Fruit fly (Drosophila melanogaster) whole organism, embryonic: ENCODE results near the gene CG10345.

Source experiments
- Abd-B ChIP-seq: fragments of 200-800 bp; sonication (Bioruptor generic); optimal IDR thresholded peaks from 2 replicates; lab custom pipeline; 2018; ENCODE audit warnings: missing biosample characterization, mild to moderate bottlenecking, missing genetic modification characterization, moderate library complexity
- Adf1 ChIP-seq: fragments of 200-800 bp; sonication (Bioruptor generic); IDR thresholded peaks from 2 replicates; pipeline ENCODE4 v1.3.6; 2022; ENCODE audit warnings: missing biosample characterization, missing genetic modification characterization
- Bdp1 ChIP-seq: fragments of 200-800 bp; sonication (Bioruptor generic); optimal IDR thresholded peaks from 3 replicates; lab custom pipeline; 2016; ENCODE audit warnings: missing biosample characterization, missing genetic modification characterization
- BtbVII ChIP-seq: fragments of 200-800 bp; sonication (Bioruptor generic); optimal IDR thresholded peaks from 3 replicates; lab custom pipeline; 2017; ENCODE audit warnings: missing biosample characterization, mild to moderate bottlenecking, missing genetic modification characterization
- CG10366 ChIP-seq: fragments of 200-800 bp; sonication (Bioruptor generic); IDR thresholded peaks from 2 replicates; pipeline ENCODE4 v1.3.6; 2022; ENCODE audit warnings: missing biosample characterization, missing genetic modification characterization
- CG11456 ChIP-seq: fragments of 200-800 bp; sonication (Bioruptor generic); IDR thresholded peaks from 3 replicates; pipeline ENCODE4 v1.3.6; 2022; ENCODE audit warnings: missing biosample characterization, missing genetic modification characterization
- CG13287 ChIP-seq: fragments of 200-800 bp; sonication (Bioruptor generic); IDR thresholded peaks from 2 replicates; pipeline ENCODE4 v1.3.6; 2022; ENCODE audit warnings: missing biosample characterization, missing genetic modification characterization; ENCODE audit not compliant: partially characterized antibody
- CG15479 ChIP-seq: fragments of 200-800 bp; sonication (Bioruptor generic); optimal IDR thresholded peaks from 3 replicates; lab custom pipeline; 2019; ENCODE audit warnings: missing biosample characterization, mild to moderate bottlenecking, missing genetic modification characterization, moderate library complexity
- CG1603 ChIP-seq: fragments of 200-800 bp; sonication (Bioruptor generic); optimal IDR thresholded peaks from 2 replicates; lab custom pipeline; 2019; ENCODE audit warnings: missing biosample characterization, mild to moderate bottlenecking, missing genetic modification characterization, moderate library complexity
- CG16815 ChIP-seq: fragments of 200-800 bp; sonication (Bioruptor generic); optimal IDR thresholded peaks from 3 replicates; lab custom pipeline; 2017; ENCODE audit warnings: missing biosample characterization, mild to moderate bottlenecking, missing genetic modification characterization
- CG2129 ChIP-seq: fragments of 200-800 bp; sonication (Bioruptor generic); IDR thresholded peaks from 2 replicates; pipeline ENCODE4 v1.3.6; 2022; ENCODE audit warnings: missing biosample characterization, missing genetic modification characterization; ENCODE audit not compliant: partially characterized antibody
- CG4424 ChIP-seq: fragments of 200-800 bp; sonication (Bioruptor generic); optimal IDR thresholded peaks from 3 replicates; lab custom pipeline; 2016; ENCODE audit warnings: missing biosample characterization, missing genetic modification characterization
- CG4617 ChIP-seq: fragments of 200-800 bp; sonication (Bioruptor generic); optimal IDR thresholded peaks from 3 replicates; lab custom pipeline; 2016; ENCODE audit warnings: missing biosample characterization, missing genetic modification characterization, borderline replicate concordance
- CG4707 ChIP-seq: fragments of 200-800 bp; sonication (Bioruptor generic); optimal IDR thresholded peaks from 2 replicates; lab custom pipeline; 2018; ENCODE audit warnings: missing biosample characterization, mild to moderate bottlenecking, missing genetic modification characterization, moderate library complexity
- CG4854 ChIP-seq: fragments of 200-800 bp; sonication (Bioruptor generic); optimal IDR thresholded peaks from 2 replicates; lab custom pipeline; 2016; ENCODE audit warnings: missing biosample characterization, missing genetic modification characterization, inconsistent platforms
- CG6175 ChIP-seq: fragments of 200-800 bp; sonication (Bioruptor generic); IDR thresholded peaks from 3 replicates; pipeline ENCODE4 v1.3.6; 2022; ENCODE audit warnings: missing biosample characterization, missing genetic modification characterization
- CG7357 ChIP-seq: fragments of 200-800 bp; sonication (Bioruptor generic); IDR thresholded peaks from 3 replicates; pipeline ENCODE4 v1.3.6; 2022; ENCODE audit warnings: missing biosample characterization, missing genetic modification characterization
- CG8944 ChIP-seq: fragments of 200-800 bp; sonication (Bioruptor generic); optimal IDR thresholded peaks from 3 replicates; lab custom pipeline; 2016; ENCODE audit warnings: missing biosample characterization, missing genetic modification characterization
- CG9876 ChIP-seq: fragments of 200-800 bp; sonication (Bioruptor generic); optimal IDR thresholded peaks from 2 replicates; lab custom pipeline; 2016; ENCODE audit warnings: missing biosample characterization, missing genetic modification characterization
- CrebB ChIP-seq: fragments of 200-800 bp; sonication (Bioruptor generic); optimal IDR thresholded peaks from 3 replicates; lab custom pipeline; 2018; ENCODE audit warnings: missing biosample characterization, mild to moderate bottlenecking, missing genetic modification characterization
- Deaf1 ChIP-seq: fragments of 200-800 bp; optimal IDR thresholded peaks from 3 replicates; lab custom pipeline; 2019; ENCODE audit warnings: missing biosample characterization, mild to moderate bottlenecking, missing genetic modification characterization, moderate library complexity
- Eip74EF ChIP-seq, 2 experiments: fragments of 200-800 bp in 1 of 2; fragments of >200 bp in 1 of 2; sonication (Bioruptor generic) in 1 of 2; optimal IDR thresholded peaks; 2 replicates each; lab custom pipeline; 2017 to 2019; ENCODE audit warnings: missing biosample characterization in 2 of 2, missing genetic modification characterization in 2 of 2, mild to moderate bottlenecking in 1 of 2, moderate library complexity in 1 of 2
- Elba2 ChIP-seq: fragments of 200-800 bp; sonication (Bioruptor generic); optimal IDR thresholded peaks from 3 replicates; lab custom pipeline; 2016; ENCODE audit warnings: missing biosample characterization, missing genetic modification characterization
- Ets65A ChIP-seq: fragments of 200-800 bp; sonication (Bioruptor generic); peaks from one replicate; lab custom pipeline; 2016; ENCODE audit warnings: missing biosample characterization, missing genetic modification characterization
- H15 ChIP-seq: fragments of 200-800 bp; sonication (Bioruptor generic); IDR thresholded peaks from 3 replicates; pipeline ENCODE4 v1.3.6; 2022; ENCODE audit warnings: missing biosample characterization, missing genetic modification characterization
- H2.0 ChIP-seq: fragments of 200-800 bp; sonication (Bioruptor generic); IDR thresholded peaks from 2 replicates; pipeline ENCODE4 v1.3.6; 2022; ENCODE audit warnings: missing biosample characterization, missing genetic modification characterization
- HLHmδ ChIP-seq: fragments of 200-800 bp; sonication (Bioruptor generic); optimal IDR thresholded peaks from 2 replicates; lab custom pipeline; 2018; ENCODE audit warnings: missing biosample characterization, mild to moderate bottlenecking, missing genetic modification characterization, moderate library complexity
- Kr ChIP-seq: fragments of 200-800 bp; sonication (Bioruptor generic); optimal IDR thresholded peaks from 2 replicates; lab custom pipeline; 2017; ENCODE audit warnings: missing biosample characterization, mild to moderate bottlenecking, missing genetic modification characterization
- Lpt ChIP-seq: fragments of >200 bp; optimal IDR thresholded peaks from 2 replicates; lab custom pipeline; 2018; ENCODE audit warnings: missing biosample characterization, missing genetic modification characterization
- Myb ChIP-seq: fragments of 200-800 bp; sonication (Bioruptor generic); optimal IDR thresholded peaks from 2 replicates; lab custom pipeline; 2016; ENCODE audit warnings: missing biosample characterization, missing genetic modification characterization
- Poxn ChIP-seq: fragments of 200-800 bp; sonication (Bioruptor generic); IDR thresholded peaks from 2 replicates; pipeline ENCODE4 v1.3.6; 2022; ENCODE audit warnings: missing biosample characterization, missing genetic modification characterization
- Ssrp ChIP-seq: fragments of 200-800 bp; sonication (Bioruptor generic); optimal IDR thresholded peaks from 2 replicates; lab custom pipeline; 2018; ENCODE audit warnings: missing biosample characterization, mild to moderate bottlenecking, missing genetic modification characterization, moderate library complexity
- bbx ChIP-seq: fragments of 200-800 bp; sonication (Bioruptor generic); IDR thresholded peaks from 2 replicates; pipeline ENCODE4 v1.3.6; 2022; ENCODE audit warnings: missing biosample characterization, missing genetic modification characterization; ENCODE audit not compliant: partially characterized antibody
- cas ChIP-seq: fragments of 200-800 bp; sonication (Bioruptor generic); IDR thresholded peaks from 2 replicates; pipeline ENCODE4 v1.3.6; 2022; ENCODE audit warnings: missing biosample characterization, missing genetic modification characterization
- chn ChIP-seq: fragments of 200-800 bp; sonication (Bioruptor generic); optimal IDR thresholded peaks from 2 replicates; lab custom pipeline; 2016; ENCODE audit warnings: missing biosample characterization, missing genetic modification characterization
- crc ChIP-seq: fragments of 200-800 bp; sonication (Bioruptor generic); optimal IDR thresholded peaks from 2 replicates; lab custom pipeline; 2016; ENCODE audit warnings: missing biosample characterization, missing genetic modification characterization
- dmrt11E ChIP-seq: fragments of 200-800 bp; sonication (Bioruptor generic); optimal IDR thresholded peaks from 3 replicates; lab custom pipeline; 2018; ENCODE audit warnings: missing biosample characterization, mild to moderate bottlenecking, missing genetic modification characterization, moderate library complexity
- fu2 ChIP-seq: fragments of 200-800 bp; sonication (Bioruptor generic); optimal IDR thresholded peaks from 2 replicates; lab custom pipeline; 2016; ENCODE audit warnings: missing biosample characterization, missing genetic modification characterization
- ham ChIP-seq: fragments of 200-800 bp; sonication (Bioruptor generic); IDR thresholded peaks from 2 replicates; pipeline ENCODE4 v1.3.6; 2022; ENCODE audit warnings: missing biosample characterization, missing genetic modification characterization
- insv ChIP-seq, 2 experiments: fragments of 200-800 bp; sonication (Bioruptor generic); optimal IDR thresholded peaks; 3 replicates each; lab custom pipeline; 2016 to 2018; ENCODE audit warnings: missing biosample characterization in 2 of 2, missing genetic modification characterization in 2 of 2
- ken ChIP-seq: fragments of 200-800 bp; sonication (Bioruptor generic); IDR thresholded peaks from 3 replicates; pipeline ENCODE4 v1.3.6; 2022; ENCODE audit warnings: missing biosample characterization, missing genetic modification characterization
- lilli ChIP-seq: fragments of 200-800 bp; sonication (Bioruptor generic); optimal IDR thresholded peaks from 3 replicates; lab custom pipeline; 2016; ENCODE audit warnings: missing biosample characterization, missing genetic modification characterization
- lola ChIP-seq, 3 experiments: fragments of >200 bp in 2 of 3; fragments of 200-800 bp in 1 of 3; sonication (Bioruptor generic) in 1 of 3; optimal IDR thresholded peaks; 2 replicates each; lab custom pipeline; 2017 to 2019; ENCODE audit warnings: missing biosample characterization in 3 of 3, missing genetic modification characterization in 3 of 3, mild to moderate bottlenecking in 1 of 3, moderate library complexity in 1 of 3
- nerfin-1 ChIP-seq: fragments of 200-800 bp; sonication (Bioruptor generic); optimal IDR thresholded peaks from 3 replicates; lab custom pipeline; 2019; ENCODE audit warnings: missing biosample characterization, mild to moderate bottlenecking, missing genetic modification characterization, moderate library complexity
- pum ChIP-seq: fragments of 200-800 bp; sonication (Bioruptor generic); optimal IDR thresholded peaks from 2 replicates; lab custom pipeline; 2016; ENCODE audit warnings: missing biosample characterization, missing genetic modification characterization
- sr ChIP-seq: fragments of 200-800 bp; sonication (Bioruptor generic); IDR thresholded peaks from 3 replicates; pipeline ENCODE4 v1.3.6; 2022; ENCODE audit warnings: missing biosample characterization, missing genetic modification characterization
- sug ChIP-seq: fragments of 200-800 bp; optimal IDR thresholded peaks from 2 replicates; lab custom pipeline; 2019; ENCODE audit warnings: missing biosample characterization, mild to moderate bottlenecking, missing genetic modification characterization, moderate library complexity
- tgo ChIP-seq: fragments of 200-800 bp; sonication (Bioruptor generic); IDR thresholded peaks from 3 replicates; pipeline ENCODE4 v1.3.6; 2022; ENCODE audit warnings: missing biosample characterization, missing genetic modification characterization
- tin ChIP-seq: fragments of 200-800 bp; sonication (Bioruptor generic); optimal IDR thresholded peaks from 3 replicates; lab custom pipeline; 2016; ENCODE audit warnings: missing biosample characterization, missing genetic modification characterization

CG10345 gene

DNA sequence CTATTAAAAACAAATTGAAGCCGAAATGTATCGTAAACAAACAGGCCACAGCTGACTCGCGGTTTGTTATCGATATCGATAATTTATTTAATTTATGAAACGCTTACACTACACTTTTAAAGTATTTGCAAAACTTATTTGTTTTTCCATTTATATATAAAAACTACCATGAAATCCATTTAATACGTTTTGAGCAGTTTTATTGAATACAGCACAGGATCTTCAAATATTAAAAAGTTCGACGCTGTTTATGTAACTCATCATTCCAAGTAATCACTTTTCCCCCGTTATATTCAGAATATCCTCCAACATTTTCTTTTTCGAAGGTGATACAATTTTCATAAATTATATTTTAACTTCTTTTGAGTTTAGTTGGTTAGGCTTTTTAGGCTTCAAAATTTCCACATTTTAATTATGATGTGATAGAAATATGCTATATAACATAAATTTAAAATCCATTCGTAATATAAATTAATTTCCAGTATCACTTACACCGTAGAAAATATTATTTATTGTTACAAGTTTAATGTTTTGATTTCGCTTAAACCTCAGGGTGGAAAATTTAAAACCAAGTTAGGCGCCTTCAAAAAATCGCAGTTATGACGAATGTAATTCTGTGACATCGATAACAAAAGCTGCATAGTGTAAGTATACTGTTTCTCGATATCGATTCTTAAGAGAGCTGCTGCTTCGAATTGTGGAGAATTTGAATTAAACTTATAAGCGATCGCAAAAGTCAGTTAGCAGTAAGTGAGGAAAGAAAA is 42.5 kb upstream of the CG10345 start, which contains the start of the genes CG10324 and CCT3 (continued):
- TF ChIP-seq chn (GFP tag; lab: Kevin White, UChicago), result peak; percentile 59
- peak; percentile 59 for TF ChIP-seq H2.0 (GFP tag; lab: Robert Waterston, UW)
- no peak for TF ChIP-seq CG11456 (GFP tag; lab: Robert Waterston, UW)
- no peak for TF ChIP-seq Poxn (GFP tag; lab: Robert Waterston, UW)
- no peak for TF ChIP-seq CG2129
- peak; percentile 74; the same call in 2 of the 3 replicates for TF ChIP-seq ken (GFP tag; lab: Robert Waterston, UW)
- TF ChIP-seq CG1603 (tag; lab: Kevin White, UChicago), result peak; percentile 51
- TF ChIP-seq dmrt11E (tag; lab: Kevin White, UChicago), result peak; percentile 66
- no peak for TF ChIP-seq sr (GFP tag; lab: Robert Waterston, UW)
- peak; percentile 19 for TF ChIP-seq CrebB (tag; lab: Kevin White, UChicago)
- TF ChIP-seq insv (GFP tag; optimal IDR thresholded peaks at IDR 0.05; lab: Kevin White, UChicago), result peak in 1 of 2 experiments; percentile 37
- TF ChIP-seq bbx (GFP tag; lab: Robert Waterston, UW), result peak; percentile 76
- no peak; the same call in 2 of the 3 replicates for TF ChIP-seq H15 (GFP tag; lab: Robert Waterston, UW)
- no peak for TF ChIP-seq CG6175 (GFP tag; lab: Robert Waterston, UW)
- no peak for TF ChIP-seq ham (GFP tag; lab: Robert Waterston, UW)
- peak in 2 of 3 experiments; percentile 74 to 89 for TF ChIP-seq lola (GFP tag; optimal IDR thresholded peaks at IDR 0.05; lab: Kevin White, UChicago)
- TF ChIP-seq Kr, result no peak
- no peak for TF ChIP-seq Elba2
- TF ChIP-seq CG15479 (GFP tag; lab: Kevin White, UChicago), result no peak
- no peak; the same call in 1 of the 2 replicates for TF ChIP-seq CG10366 (GFP tag; lab: Robert Waterston, UW)
- no peak for TF ChIP-seq Abd-B (GFP tag; lab: Kevin White, UChicago)
- no peak for TF ChIP-seq Adf1 (GFP tag; lab: Robert Waterston, UW)
- TF ChIP-seq CG4854 (GFP tag; lab: Kevin White, UChicago), result peak; percentile 43
- TF ChIP-seq Lpt (GFP tag; lab: Kevin White, UChicago), result no peak
- peak; percentile 52 for TF ChIP-seq CG16815 (GFP tag; lab: Kevin White, UChicago)
- TF ChIP-seq CG4617 (GFP tag; lab: Kevin White, UChicago), result no peak
- peak; percentile 47; the same call in 1 of the 3 replicates for TF ChIP-seq tgo
- peak; percentile 62 for TF ChIP-seq BtbVII (GFP tag; lab: Kevin White, UChicago)
- no peak for TF ChIP-seq Bdp1 (GFP tag; lab: Kevin White, UChicago)
- peak; percentile 72 for TF ChIP-seq lilli (GFP tag; lab: Kevin White, UChicago)
- TF ChIP-seq crc, result no peak
- peak; percentile 60 for TF ChIP-seq nerfin-1
- no peak for TF ChIP-seq CG9876 (GFP tag; lab: Kevin White, UChicago)
- no peak for TF ChIP-seq cas (GFP tag; lab: Robert Waterston, UW)
- no peak for TF ChIP-seq Eip74EF (GFP tag; optimal IDR thresholded peaks at IDR 0.05; lab: Kevin White, UChicago)
- TF ChIP-seq fu2 (GFP tag; lab: Kevin White, UChicago), result peak; percentile 39
- no peak for TF ChIP-seq CG4707
- peak; percentile 77 for TF ChIP-seq sug (tag; lab: Kevin White, UChicago)
- TF ChIP-seq Ssrp (tag; lab: Kevin White, UChicago), result peak; percentile 73
- TF ChIP-seq tin (GFP tag; lab: Kevin White, UChicago), result peak; percentile 50
- peak; percentile 36 for TF ChIP-seq pum (GFP tag; lab: Kevin White, UChicago)
- TF ChIP-seq HLHmδ (GFP tag; lab: Kevin White, UChicago), result no peak
- no peak for TF ChIP-seq Deaf1 (tag; lab: Kevin White, UChicago)
- TF ChIP-seq CG7357 (GFP tag; lab: Robert Waterston, UW), result peak; percentile 85
- peak; percentile 68 for TF ChIP-seq CG4424 (GFP tag; lab: Kevin White, UChicago)
- no peak for TF ChIP-seq Myb (GFP tag; lab: Kevin White, UChicago)
- TF ChIP-seq CG13287 (GFP tag; lab: Robert Waterston, UW), result peak; percentile 67
- TF ChIP-seq CG8944 (GFP tag; lab: Kevin White, UChicago), result peak; percentile 6
- TF ChIP-seq Ets65A (GFP tag; lab: Kevin White, UChicago), result peak; percentile 87
